Fruit fly (Drosophila melanogaster): Measurements from ENCODE around the gene BigH1.

Gene BigH1

DNA sequence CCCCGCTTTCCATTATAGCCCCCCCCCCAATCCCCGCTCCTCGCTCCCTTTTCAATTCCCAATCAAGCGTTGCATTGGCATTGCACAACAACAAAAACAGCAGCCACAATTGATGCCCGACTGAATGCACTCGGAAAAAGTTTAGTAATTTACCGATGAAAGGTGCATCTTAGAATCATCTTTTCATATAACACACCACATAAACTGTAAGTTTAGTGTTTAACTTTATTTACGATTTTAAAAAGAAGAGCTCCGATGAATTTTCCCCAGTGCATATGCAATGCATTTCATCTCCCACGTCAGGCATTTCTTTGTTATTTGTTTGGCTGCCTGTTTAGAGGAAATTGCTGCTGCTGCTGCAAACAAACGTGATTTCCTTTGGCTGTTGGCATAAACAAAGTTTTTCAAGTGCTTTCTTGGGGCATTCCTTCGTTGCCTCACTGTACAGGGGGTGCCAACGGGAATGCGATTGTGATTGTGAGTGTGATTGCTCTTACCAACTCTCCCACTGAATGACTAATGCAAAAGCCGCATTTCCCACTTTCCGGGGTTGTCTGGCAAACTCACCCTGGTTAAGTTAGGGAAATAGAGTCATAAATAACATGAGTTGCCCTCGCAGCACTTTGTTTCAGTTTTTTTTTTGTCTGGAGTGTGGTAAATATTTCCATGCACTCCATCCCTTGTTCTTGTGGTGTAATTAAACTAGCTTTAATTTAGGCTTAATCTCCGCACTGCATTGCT lies 29.1 kb downstream of the BigH1 start (continued):
- TF ChIP-seq CG3407 (GFP tag; optimal IDR thresholded peaks at IDR 0.05) (peak; percentile 57), CkIIα-i1 (GFP tag; IDR thresholded peaks at IDR 0.05) (no peak), Sin3A (optimal IDR thresholded peaks at IDR 0.05) (no peak), sim (GFP tag; IDR thresholded peaks at IDR 0.05) (0 out of 2 replicates have a peak, but pooled peaks have one; percentile 19), Sry-β (GFP tag; optimal IDR thresholded peaks at IDR 0.05) (peak; percentile 43), CG17912 (GFP tag; optimal IDR thresholded peaks at IDR 0.05) (no peak), CG6689 (GFP tag; IDR thresholded peaks at IDR 0.05) (peak; percentile 71; the same call in 1 of the 2 replicates), Dad (GFP tag; optimal IDR thresholded peaks at IDR 0.05) (no peak), NK7.1 (GFP tag; optimal IDR thresholded peaks at IDR 0.05) (peak; percentile 36), Ets65A (GFP tag) (no peak), tll (GFP tag; optimal IDR thresholded peaks at IDR 0.05) (no peak), CG1233 (GFP tag; optimal IDR thresholded peaks at IDR 0.05) (peak; percentile 60), BEAF-32 (GFP tag; optimal IDR thresholded peaks at IDR 0.05) (no peak), Adf1 (GFP tag; IDR thresholded peaks at IDR 0.05) (no peak), CG15073 (GFP tag; optimal IDR thresholded peaks at IDR 0.05) (no peak), E2f2 (GFP tag; IDR thresholded peaks at IDR 0.05) (peak; percentile 36; the same call in 1 of the 2 replicates), CG5245 (GFP tag; optimal IDR thresholded peaks at IDR 0.05) (peak; percentile 70), CG9797 (GFP tag; optimal IDR thresholded peaks at IDR 0.05) (no peak), CG1832 (GFP tag; optimal IDR thresholded peaks at IDR 0.05) (no peak), CG16813 (GFP tag; IDR thresholded peaks at IDR 0.05; ENCODE audit: partially characterized antibody) (no peak), CG10274 (GFP tag; optimal IDR thresholded peaks at IDR 0.05) (no peak), ems (GFP tag; optimal IDR thresholded peaks at IDR 0.05) (peak; percentile 29), emc (GFP tag; optimal IDR thresholded peaks at IDR 0.05) (no peak), vvl (GFP tag; IDR thresholded peaks at IDR 0.05) (peak; percentile 80), CG4707 (GFP tag; optimal IDR thresholded peaks at IDR 0.05) (peak; percentile 53), oc (tag; optimal IDR thresholded peaks at IDR 0.05) (peak; percentile 56), CoRest (tag; optimal IDR thresholded peaks at IDR 0.05) (peak; percentile 32), fd102C (GFP tag; optimal IDR thresholded peaks at IDR 0.05) (no peak), Kr (GFP tag; optimal IDR thresholded peaks at IDR 0.05) (peak; percentile 44), MESR4 (GFP tag; optimal IDR thresholded peaks at IDR 0.05) (no peak), CG4328 (GFP tag; optimal IDR thresholded peaks at IDR 0.05) (no peak), repo (GFP tag; optimal IDR thresholded peaks at IDR 0.05) (peak; percentile 44), run (tag; optimal IDR thresholded peaks at IDR 0.05) (no peak), CG12299 (tag; optimal IDR thresholded peaks at IDR 0.05) (no peak), gro (GFP tag; optimal IDR thresholded peaks at IDR 0.05) (no peak), CG15011 (GFP tag; optimal IDR thresholded peaks at IDR 0.05) (no peak), corto (GFP tag; optimal IDR thresholded peaks at IDR 0.05) (peak; percentile 7), gcm2 (GFP tag; optimal IDR thresholded peaks at IDR 0.05) (no peak), Dfd (GFP tag; optimal IDR thresholded peaks at IDR 0.05) (no peak), CG10543 (GFP tag; optimal IDR thresholded peaks at IDR 0.05) (no peak), E2f1 (GFP tag; IDR thresholded peaks at IDR 0.05) (peak; percentile 45; the same call in 1 of the 2 replicates), h (optimal IDR thresholded peaks at IDR 0.05) (no peak), cad (GFP tag; optimal IDR thresholded peaks at IDR 0.05) (no peak), ac (GFP tag; optimal IDR thresholded peaks at IDR 0.05) (no peak), chif (GFP tag; optimal IDR thresholded peaks at IDR 0.05) (peak; percentile 71 to 79), CG42726 (GFP tag; IDR thresholded peaks at IDR 0.05; ENCODE audit: partially characterized antibody) (no peak), dpn (GFP tag; optimal IDR thresholded peaks at IDR 0.05) (peak; percentile 47 to 54), CG1529 (GFP tag; optimal IDR thresholded peaks at IDR 0.05) (peak; percentile 67), tup (GFP tag; optimal IDR thresholded peaks at IDR 0.05) (no peak), Gsc (GFP tag; IDR thresholded peaks at IDR 0.05) (no peak)

Measured in whole organism, embryonic.